Worm (Caenorhabditis elegans) whole organism, early embryonic: ENCODE results near the gene Y49E10.18.
A peak's percentile ranks its signal among the peaks of the same experiment; 100 is the strongest.

Source experiments
- F13C5.2 ChIP-seq: sonication (generic microtip); optimal IDR thresholded peaks from 2 replicates; lab custom pipeline; 2017; ENCODE audit warnings: mild to moderate bottlenecking, missing genetic modification characterization, inconsistent platforms, missing compliant biosample characterization
- ama-1 ChIP-seq: fragments of 150-350 bp; optimal IDR thresholded peaks from 2 replicates; lab custom pipeline; 2014
- ceh-13 ChIP-seq: fragments of 200-800 bp; sonication (Bioruptor generic); optimal IDR thresholded peaks from 2 replicates; lab custom pipeline; 2018; ENCODE audit warnings: mild to moderate bottlenecking, missing genetic modification characterization, missing compliant biosample characterization
- ets-7 ChIP-seq: sonication (generic microtip); optimal IDR thresholded peaks from 2 replicates; lab custom pipeline; 2016; ENCODE audit warnings: missing genotype, missing genetic modification characterization, missing compliant biosample characterization
- flt-1 ChIP-seq: fragments of 200-800 bp; sonication (Bioruptor generic); IDR thresholded peaks from 2 replicates; pipeline ENCODE4 v1.3.6; 2022; ENCODE audit warnings: missing genetic modification characterization, missing compliant biosample characterization
- hmbx-1 ChIP-seq: sonication (generic microtip); optimal IDR thresholded peaks from 2 replicates; lab custom pipeline; 2016; ENCODE audit warnings: mild to moderate bottlenecking, missing genetic modification characterization, missing compliant biosample characterization
- hmg-4 ChIP-seq: fragments of 200-800 bp; sonication (Bioruptor generic); optimal IDR thresholded peaks from 2 replicates; lab custom pipeline; 2018; ENCODE audit warnings: mild to moderate bottlenecking, missing genetic modification characterization, missing compliant biosample characterization
- pes-1 ChIP-seq: fragments of 200-800 bp; sonication (Bioruptor generic); IDR thresholded peaks from 2 replicates; pipeline ENCODE4 v1.3.6; 2022; ENCODE audit warnings: missing genetic modification reagents, missing genetic modification characterization, missing compliant biosample characterization
- scrt-1 ChIP-seq: fragments of 200-800 bp; sonication (Bioruptor generic); IDR thresholded peaks from 2 replicates; pipeline ENCODE4 v1.3.6; 2022; ENCODE audit warnings: missing genetic modification characterization, missing compliant biosample characterization
- sea-1 ChIP-seq: fragments of 200-800 bp; sonication (Bioruptor generic); conservative IDR thresholded peaks from 2 replicates; pipeline ENCODE4 v1.3.6; 2022; ENCODE audit warnings: missing genetic modification characterization, missing compliant biosample characterization
- tbx-11 ChIP-seq: fragments of 200-800 bp; sonication (Bioruptor generic); IDR thresholded peaks from 2 replicates; pipeline ENCODE4 v1.3.6; 2022; ENCODE audit warnings: missing genetic modification characterization, missing compliant biosample characterization
- tra-4 ChIP-seq: sonication (generic microtip); optimal IDR thresholded peaks from 2 replicates; lab custom pipeline; 2017; ENCODE audit warnings: missing genetic modification characterization, missing compliant biosample characterization

DNA sequence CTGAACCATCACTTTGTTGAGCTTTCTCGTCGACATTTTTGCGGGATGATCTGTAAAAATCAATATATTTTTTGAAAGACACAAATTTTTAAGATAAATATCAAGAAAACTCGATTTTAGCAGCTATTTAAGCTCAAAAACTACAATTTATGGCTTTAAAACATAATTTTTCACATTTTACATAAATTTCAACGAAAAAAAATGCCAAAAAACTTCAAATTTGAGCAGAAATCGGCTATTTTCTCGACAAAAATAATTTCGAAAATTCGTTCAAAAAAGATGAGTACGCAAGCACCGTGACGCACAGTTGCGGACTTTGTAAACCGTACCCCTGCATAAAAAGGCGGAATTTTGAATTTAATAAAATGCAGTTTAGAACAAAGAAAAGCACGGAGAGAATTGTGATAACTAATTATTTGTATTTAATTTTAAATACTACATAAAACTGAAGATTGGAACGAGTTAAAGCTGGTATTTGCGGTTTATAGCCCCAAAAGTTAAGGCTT, 16.3 kb downstream of the Y49E10.18 start, which contains the start of gene snr-6:
- TF ChIP-seq flt-1 (GFP tag; lab: Robert Waterston, UW) (no peak), ceh-13 (GFP tag; lab: Kevin White, UChicago) (no peak), ama-1 (lab: Kevin White, UChicago) (no peak), hmbx-1 (tag; lab: Kevin White, UChicago) (no peak), hmg-4 (GFP tag; lab: Kevin White, UChicago) (no peak), ets-7 (tag; lab: Kevin White, UChicago) (no peak), pes-1 (GFP tag; lab: Robert Waterston, UW) (no peak), scrt-1 (GFP tag; lab: Robert Waterston, UW) (no peak), tbx-11 (no peak), F13C5.2 (tag; lab: Kevin White, UChicago) (peak; percentile 77), sea-1 (GFP tag; lab: Robert Waterston, UW) (no peak), tra-4 (no peak)
